Worm (Caenorhabditis elegans): Measurements from ENCODE around the gene ZC513.2.

ce11 chrV:8035947-8036346, 18.3 kb upstream of the ZC513.2 start, which contains the start of gene ZC513.14:
- TF ChIP-seq pha-4 (tag; optimal IDR thresholded peaks at IDR 0.05), result no peak
- TF ChIP-seq hlh-8 (tag; optimal IDR thresholded peaks at IDR 0.05), result no peak
- TF ChIP-seq nfya-1 (tag; optimal IDR thresholded peaks at IDR 0.05), result no peak
- no peak for TF ChIP-seq hlh-13 (GFP tag; optimal IDR thresholded peaks at IDR 0.05)
- TF ChIP-seq lin-11 (tag; optimal IDR thresholded peaks at IDR 0.05), result no peak
- no peak for TF ChIP-seq fkh-10 (GFP tag; optimal IDR thresholded peaks at IDR 0.05)
